Worm (Caenorhabditis elegans): Measurements from ENCODE around the gene try-4.

The try-4 gene

DNA sequence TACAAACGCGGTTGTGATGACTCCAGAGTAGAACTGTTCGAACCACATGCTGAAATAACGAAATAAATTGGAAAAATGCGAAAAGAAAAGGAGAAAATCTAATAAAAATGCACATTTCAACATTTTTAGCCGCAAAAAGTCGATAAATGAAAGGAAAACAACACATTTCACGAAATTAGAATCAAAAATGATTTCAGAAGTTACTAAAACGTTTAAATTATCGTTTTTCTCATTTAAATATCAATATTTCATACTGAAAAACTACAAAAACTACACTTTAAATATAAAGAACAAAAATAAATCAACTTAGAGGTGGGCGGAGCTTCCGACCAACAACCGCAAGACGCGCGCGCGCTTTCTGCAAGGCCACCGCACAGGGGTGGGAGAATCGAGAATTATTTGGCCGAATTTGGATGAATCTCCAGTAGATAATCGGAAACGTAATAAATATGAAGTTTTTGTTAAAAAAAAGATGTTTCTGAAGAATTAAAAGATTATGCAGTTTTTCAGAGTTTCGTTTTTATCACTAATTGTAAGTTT lies 9.0 kb downstream of the try-4 start, which contains the start of gene ndua-1 (continued):
- TF ChIP-seq blmp-1 (tag; optimal IDR thresholded peaks at IDR 0.05; ENCODE audit: insufficient read depth) (no peak), unc-39 (tag; optimal IDR thresholded peaks at IDR 0.05) (no peak)

DNA sequence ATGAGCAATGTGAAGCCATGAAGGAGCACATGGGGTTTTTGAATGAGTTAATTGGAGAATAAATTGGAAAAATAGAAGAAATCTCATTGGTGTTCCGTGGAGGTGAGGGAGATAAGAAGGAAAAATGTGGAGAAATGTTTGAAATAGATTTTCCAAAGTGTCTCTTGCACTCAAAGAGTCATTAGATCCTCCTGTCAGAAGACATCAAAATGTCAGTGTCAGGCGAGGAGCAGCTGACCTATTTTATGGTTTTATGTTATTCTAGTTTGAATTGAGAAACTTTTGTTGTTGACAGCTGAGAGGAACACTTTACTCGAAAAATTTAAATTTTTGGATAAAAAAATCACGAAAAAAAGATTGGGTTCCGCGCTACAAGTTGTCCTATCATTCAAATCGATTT lies 10.4 kb downstream of the try-4 start, which contains the start of gene clec-264:
Gene clec-264 (minus strand): TSS at position 122 of the 400 bp plus-strand sequence.
- TF ChIP-seq unc-62 (GFP tag; optimal IDR thresholded peaks at IDR 0.05) (no peak), elt-1 (tag; optimal IDR thresholded peaks at IDR 0.05) (no peak), nhr-77 (tag; optimal IDR thresholded peaks at IDR 0.05) (no peak), egl-27 (tag; optimal IDR thresholded peaks at IDR 0.05) (no peak), gmeb-1 (tag; optimal IDR thresholded peaks at IDR 0.05) (no peak), R02D3.7 (tag; optimal IDR thresholded peaks at IDR 0.05) (no peak), elt-3 (tag; optimal IDR thresholded peaks at IDR 0.05) (no peak), alr-1 (tag; optimal IDR thresholded peaks at IDR 0.05) (no peak), Y55F3AM.14 (GFP tag; optimal IDR thresholded peaks at IDR 0.05) (no peak), nhr-23 (tag; optimal IDR thresholded peaks at IDR 0.05) (no peak), mdl-1 (tag; optimal IDR thresholded peaks at IDR 0.05) (no peak), lin-39 (tag; optimal IDR thresholded peaks at IDR 0.05) (no peak), nhr-21 (tag; optimal IDR thresholded peaks at IDR 0.05) (no peak), skn-1 (tag; optimal IDR thresholded peaks at IDR 0.05) (no peak), ceh-82 (tag; optimal IDR thresholded peaks at IDR 0.05) (no peak), dmd-4 (tag; optimal IDR thresholded peaks at IDR 0.05) (no peak)

DNA sequence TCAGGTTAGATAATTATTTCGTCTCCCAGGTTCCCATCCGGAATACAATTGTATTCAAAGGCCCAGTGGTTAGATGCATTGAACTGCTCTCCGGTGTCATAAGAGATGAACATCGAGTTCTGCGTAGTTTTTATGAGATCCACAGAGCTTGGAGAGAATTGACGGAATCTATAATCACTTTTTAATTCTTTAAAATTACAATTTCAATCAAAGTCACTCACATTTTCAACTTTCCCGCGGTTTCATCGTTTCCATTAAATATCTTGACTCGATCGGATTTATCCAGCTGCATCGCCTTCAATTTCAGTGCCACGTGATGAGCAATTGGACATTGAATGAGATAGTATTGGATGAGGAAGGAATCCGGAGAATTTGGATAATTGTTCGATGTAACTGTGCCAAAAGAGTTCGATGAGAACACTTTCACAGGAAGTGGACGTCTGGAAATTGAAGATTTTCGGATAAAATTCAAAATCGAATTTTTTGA lies 13.2 kb downstream of the try-4 start:
- TF ChIP-seq C34F6.9 (tag; optimal IDR thresholded peaks at IDR 0.05) (peak; percentile 35), nhr-129 (tag; optimal IDR thresholded peaks at IDR 0.05) (peak; percentile 14), unc-62 (GFP tag; optimal IDR thresholded peaks at IDR 0.05) (no peak), lin-13 (GFP tag; optimal IDR thresholded peaks at IDR 0.05) (peak; percentile 2), lsy-2 (tag; optimal IDR thresholded peaks at IDR 0.05) (peak in 1 of 2 experiments; percentile 22), F13H6.1 (tag; optimal IDR thresholded peaks at IDR 0.05) (peak; percentile 52), mdl-1 (tag; optimal IDR thresholded peaks at IDR 0.05) (no peak), nhr-6 (tag; optimal IDR thresholded peaks at IDR 0.05) (no peak), ama-1 (optimal IDR thresholded peaks at IDR 0.05) (peak; percentile 86)

DNA sequence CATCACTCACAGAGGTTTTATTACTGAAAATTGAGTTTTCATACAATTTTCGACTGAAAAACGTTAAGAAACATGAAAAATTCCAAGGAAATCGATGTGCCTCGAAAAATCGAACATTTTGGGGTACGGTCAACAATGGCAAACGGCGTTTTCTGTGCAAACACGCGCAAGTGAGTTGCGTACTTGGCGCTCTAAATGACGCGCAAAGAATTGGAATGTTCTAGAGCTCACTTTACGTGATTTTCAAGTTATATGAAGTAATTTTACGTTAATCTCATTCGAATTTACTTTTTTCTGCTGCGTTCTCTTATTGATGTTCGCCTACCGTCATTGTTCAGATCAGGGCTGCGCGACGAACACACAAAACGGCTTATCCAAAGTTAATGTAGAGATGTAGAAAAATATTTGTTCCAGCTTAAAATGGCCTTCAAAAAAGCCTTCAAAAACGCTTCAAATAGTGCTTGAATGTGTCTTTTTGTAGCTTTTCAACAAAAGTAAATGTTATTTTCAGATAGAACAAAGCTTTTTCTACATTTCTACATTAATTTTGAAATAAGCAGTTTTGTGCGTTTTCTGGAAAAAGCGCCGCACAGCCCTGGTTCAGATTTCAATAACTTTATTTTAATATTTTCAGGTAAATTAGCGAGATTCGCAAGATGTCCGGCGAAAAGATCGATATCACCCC lies 15.3 kb downstream of the try-4 start, which contains the start of the genes F31D4.2 and fkb-6:
Gene F31D4.2 (minus strand): TSS at position 23 of the 685 bp plus-strand sequence.
Gene fkb-6 (plus strand): TSS at position 635 of the 685 bp plus-strand sequence.
- TF ChIP-seq Y55F3AM.14 (GFP tag; optimal IDR thresholded peaks at IDR 0.05) (no peak), mdl-1 (tag; optimal IDR thresholded peaks at IDR 0.05) (no peak), elt-1 (tag; optimal IDR thresholded peaks at IDR 0.05) (no peak), aly-2 (tag; optimal IDR thresholded peaks at IDR 0.05) (no peak), sma-9 (GFP tag; optimal IDR thresholded peaks at IDR 0.05) (peak; percentile 58), sma-9 (tag; optimal IDR thresholded peaks at IDR 0.05) (no peak), mab-5 (tag; optimal IDR thresholded peaks at IDR 0.05) (peak; percentile 33), lsy-2 (tag; optimal IDR thresholded peaks at IDR 0.05) (peak; percentile 93 to 98), R02D3.7 (tag; optimal IDR thresholded peaks at IDR 0.05) (no peak), lin-13 (GFP tag; optimal IDR thresholded peaks at IDR 0.05) (peak; percentile 62), zag-1 (tag; optimal IDR thresholded peaks at IDR 0.05) (peak; percentile 25), nhr-11 (tag; optimal IDR thresholded peaks at IDR 0.05) (no peak), peb-1 (tag; optimal IDR thresholded peaks at IDR 0.05) (no peak), nhr-77 (tag; optimal IDR thresholded peaks at IDR 0.05) (no peak), ztf-11 (tag; optimal IDR thresholded peaks at IDR 0.05) (no peak), gmeb-1 (tag; optimal IDR thresholded peaks at IDR 0.05) (peak; percentile 69), nhr-21 (tag; optimal IDR thresholded peaks at IDR 0.05) (peak; percentile 21), nhr-237 (tag; optimal IDR thresholded peaks at IDR 0.05) (no peak), nhr-129 (tag; optimal IDR thresholded peaks at IDR 0.05) (peak; percentile 83), nhr-25 (tag; optimal IDR thresholded peaks at IDR 0.05) (peak; percentile 22), blmp-1 (tag; optimal IDR thresholded peaks at IDR 0.05; ENCODE audit: insufficient read depth) (no peak), sem-4 (tag; optimal IDR thresholded peaks at IDR 0.05) (peak; percentile 1), mbf-1 (tag; optimal IDR thresholded peaks at IDR 0.05) (no peak), nhr-6 (tag; optimal IDR thresholded peaks at IDR 0.05) (no peak), ceh-82 (tag; optimal IDR thresholded peaks at IDR 0.05) (no peak), F13H6.1 (tag; optimal IDR thresholded peaks at IDR 0.05) (peak; percentile 64), ztf-1 (GFP tag; conservative IDR thresholded peaks at IDR 0.05) (no peak), nhr-12 (tag; optimal IDR thresholded peaks at IDR 0.05) (no peak), egl-27 (tag; optimal IDR thresholded peaks at IDR 0.05) (peak; percentile 30), fos-1 (tag; optimal IDR thresholded peaks at IDR 0.05) (peak; percentile 41), dmd-4 (tag; optimal IDR thresholded peaks at IDR 0.05) (no peak), ZK546.5 (tag; optimal IDR thresholded peaks at IDR 0.05) (no peak), lin-39 (tag; optimal IDR thresholded peaks at IDR 0.05) (no peak), lin-11 (tag; optimal IDR thresholded peaks at IDR 0.05) (peak; percentile 54), C34F6.9 (tag; optimal IDR thresholded peaks at IDR 0.05) (peak; percentile 93), snpc-4 (tag; optimal IDR thresholded peaks at IDR 0.05) (peak; percentile 56), skn-1 (tag; optimal IDR thresholded peaks at IDR 0.05) (no peak), nhr-23 (tag; optimal IDR thresholded peaks at IDR 0.05) (no peak), ama-1 (optimal IDR thresholded peaks at IDR 0.05) (peak; percentile 81), elt-3 (tag; optimal IDR thresholded peaks at IDR 0.05) (no peak), unc-39 (tag; optimal IDR thresholded peaks at IDR 0.05) (no peak)
